Worm (Caenorhabditis elegans) whole organism, L3 larva: Measurements from ENCODE around the gene egl-8.
A peak's percentile ranks its signal among the peaks of the same experiment; 100 is the strongest.

Experiments used
- R02D3.7 ChIP-seq: fragments of 150-350 bp; optimal IDR thresholded peaks from 2 replicates; lab custom pipeline; 2014; ENCODE audit warnings: missing biosample characterization, missing genetic modification characterization
- ZK546.5 ChIP-seq: sonication (generic microtip); optimal IDR thresholded peaks from 2 replicates; lab custom pipeline; 2017; ENCODE audit warnings: missing biosample characterization, missing genetic modification characterization
- aly-2 ChIP-seq: fragments of 150-350 bp; optimal IDR thresholded peaks from 2 replicates; lab custom pipeline; 2014; ENCODE audit warnings: missing biosample characterization, missing genetic modification characterization
- ama-1 ChIP-seq: fragments of 150-350 bp; optimal IDR thresholded peaks from 2 replicates; lab custom pipeline; 2018
- ceh-16 ChIP-seq: sonication (generic microtip); optimal IDR thresholded peaks from 2 replicates; lab custom pipeline; 2017; ENCODE audit warnings: missing biosample characterization, missing genetic modification characterization
- ceh-28 ChIP-seq: fragments of 150-350 bp; optimal IDR thresholded peaks from 2 replicates; lab custom pipeline; 2014; ENCODE audit warnings: missing biosample characterization, missing genetic modification reagents, missing genetic modification characterization
- ceh-82 ChIP-seq: fragments of 150-350 bp; optimal IDR thresholded peaks from 2 replicates; lab custom pipeline; 2014; ENCODE audit warnings: missing biosample characterization, missing genetic modification characterization
- ceh-9 ChIP-seq: sonication (generic microtip); optimal IDR thresholded peaks from 2 replicates; lab custom pipeline; 2018; ENCODE audit warnings: missing biosample characterization, missing genetic modification characterization
- daf-12 ChIP-seq: fragments of 150-350 bp; optimal IDR thresholded peaks from 2 replicates; lab custom pipeline; 2014; ENCODE audit warnings: missing biosample characterization, missing genetic modification reagents, missing genetic modification characterization
- egl-5 ChIP-seq: fragments of 150-350 bp; optimal IDR thresholded peaks from 2 replicates; lab custom pipeline; 2017; ENCODE audit warnings: missing biosample characterization, missing genetic modification reagents, missing genetic modification characterization, inconsistent platforms
- elt-1 ChIP-seq: fragments of 150-350 bp; optimal IDR thresholded peaks from 2 replicates; lab custom pipeline; 2014; ENCODE audit warnings: missing biosample characterization, missing genetic modification characterization
- elt-2 ChIP-seq: sonication (generic microtip); optimal IDR thresholded peaks from 2 replicates; lab custom pipeline; 2016; ENCODE audit warnings: missing genetic modification reagents, mild to moderate bottlenecking, missing genetic modification characterization, missing compliant biosample characterization
- eor-1 ChIP-seq, 2 experiments: fragments of 150-350 bp; optimal IDR thresholded peaks; 2 replicates each; lab custom pipeline; 2014 to 2018; ENCODE audit warnings: missing biosample characterization in 2 of 2, missing genetic modification characterization in 2 of 2
- fkh-10 ChIP-seq: sonication (generic microtip); optimal IDR thresholded peaks from 2 replicates; lab custom pipeline; 2017; ENCODE audit warnings: missing biosample characterization, missing genetic modification reagents, missing genetic modification characterization
- fkh-2 ChIP-seq: fragments of 150-350 bp; optimal IDR thresholded peaks from 2 replicates; lab custom pipeline; 2014; ENCODE audit warnings: missing biosample characterization, missing genetic modification reagents, missing genetic modification characterization
- fos-1 ChIP-seq: fragments of 150-350 bp; optimal IDR thresholded peaks from 2 replicates; lab custom pipeline; 2014; ENCODE audit warnings: missing biosample characterization, missing genetic modification characterization
- jun-1 ChIP-seq: fragments of 150-350 bp; optimal IDR thresholded peaks from 2 replicates; lab custom pipeline; 2014; ENCODE audit warnings: missing biosample characterization, missing genetic modification reagents, missing genetic modification characterization
- lin-15B ChIP-seq: fragments of 150-350 bp; optimal IDR thresholded peaks from 2 replicates; lab custom pipeline; 2014; ENCODE audit warnings: missing biosample characterization, missing genetic modification characterization
- lin-39 ChIP-seq: fragments of 150-350 bp; optimal IDR thresholded peaks from 2 replicates; lab custom pipeline; 2018; ENCODE audit warnings: missing biosample characterization, missing genetic modification reagents, missing genetic modification characterization
- lsy-12 ChIP-seq: sonication (generic microtip); optimal IDR thresholded peaks from 2 replicates; lab custom pipeline; 2016; ENCODE audit warnings: mild to moderate bottlenecking, missing genetic modification characterization, missing compliant biosample characterization
- mml-1 ChIP-seq: fragments of 150-350 bp; sonication (generic microtip); optimal IDR thresholded peaks from 3 replicates; lab custom pipeline; 2014; ENCODE audit warnings: missing biosample characterization, missing genetic modification characterization
- nhr-11 ChIP-seq: fragments of 150-350 bp; optimal IDR thresholded peaks from 2 replicates; lab custom pipeline; 2014; ENCODE audit warnings: missing biosample characterization, missing genetic modification characterization
- nhr-12 ChIP-seq: fragments of 150-350 bp; optimal IDR thresholded peaks from 2 replicates; lab custom pipeline; 2014; ENCODE audit warnings: missing biosample characterization, missing genetic modification characterization
- nhr-23 ChIP-seq: fragments of 150-350 bp; optimal IDR thresholded peaks from 2 replicates; lab custom pipeline; 2014; ENCODE audit warnings: missing biosample characterization, missing genetic modification reagents, missing genetic modification characterization
- nhr-237 ChIP-seq: fragments of 150-350 bp; optimal IDR thresholded peaks from 2 replicates; lab custom pipeline; 2014; ENCODE audit warnings: missing biosample characterization, missing genetic modification characterization
- nhr-25 ChIP-seq: sonication (generic microtip); optimal IDR thresholded peaks from 2 replicates; lab custom pipeline; 2017; ENCODE audit warnings: missing biosample characterization, missing genetic modification characterization
- nhr-43 ChIP-seq: sonication (generic microtip); optimal IDR thresholded peaks from 2 replicates; lab custom pipeline; 2016; ENCODE audit warnings: mild to moderate bottlenecking, missing genetic modification characterization, missing compliant biosample characterization; ENCODE audit not compliant: poor library complexity, severe bottlenecking
- nhr-67 ChIP-seq: fragments of 150-350 bp; optimal IDR thresholded peaks from 2 replicates; lab custom pipeline; 2014; ENCODE audit warnings: missing biosample characterization, missing genetic modification characterization
- pha-4 ChIP-seq: fragments of 150-350 bp; optimal IDR thresholded peaks from 2 replicates; lab custom pipeline; 2014; ENCODE audit warnings: missing biosample characterization, missing genetic modification reagents, missing genetic modification characterization
- pqm-1 ChIP-seq: fragments of 150-350 bp; optimal IDR thresholded peaks from 2 replicates; lab custom pipeline; 2017; ENCODE audit warnings: missing biosample characterization, missing genetic modification characterization, inconsistent platforms
- sea-2 ChIP-seq: fragments of 150-350 bp; sonication (generic microtip); optimal IDR thresholded peaks from 4 replicates; lab custom pipeline; 2014; ENCODE audit warnings: missing biosample characterization, missing genetic modification reagents, missing genetic modification characterization
- snpc-4 ChIP-seq: fragments of 150-350 bp; optimal IDR thresholded peaks from 2 replicates; lab custom pipeline; 2014; ENCODE audit warnings: missing biosample characterization, missing genetic modification characterization
- tbx-2 ChIP-seq: sonication (generic microtip); optimal IDR thresholded peaks from 2 replicates; lab custom pipeline; 2016; ENCODE audit warnings: mild to moderate bottlenecking, missing genetic modification characterization, missing compliant biosample characterization
- unc-39 ChIP-seq: sonication (generic microtip); optimal IDR thresholded peaks from 4 replicates; lab custom pipeline; 2017; ENCODE audit warnings: missing biosample characterization, missing genetic modification characterization
- unc-62 ChIP-seq: fragments of 150-350 bp; sonication (generic microtip); optimal IDR thresholded peaks from 4 replicates; lab custom pipeline; 2014; ENCODE audit warnings: missing biosample characterization, missing genetic modification reagents, missing genetic modification characterization
- zag-1 ChIP-seq: fragments of 150-350 bp; optimal IDR thresholded peaks from 2 replicates; lab custom pipeline; 2014; ENCODE audit warnings: missing biosample characterization, missing genetic modification characterization
- ztf-11 ChIP-seq: fragments of 150-350 bp; optimal IDR thresholded peaks from 2 replicates; lab custom pipeline; 2014; ENCODE audit warnings: missing biosample characterization, missing genetic modification characterization
- ztf-4 ChIP-seq: fragments of 150-350 bp; optimal IDR thresholded peaks from 2 replicates; lab custom pipeline; 2014; ENCODE audit warnings: missing biosample characterization, missing genetic modification characterization

The egl-8 gene

DNA sequence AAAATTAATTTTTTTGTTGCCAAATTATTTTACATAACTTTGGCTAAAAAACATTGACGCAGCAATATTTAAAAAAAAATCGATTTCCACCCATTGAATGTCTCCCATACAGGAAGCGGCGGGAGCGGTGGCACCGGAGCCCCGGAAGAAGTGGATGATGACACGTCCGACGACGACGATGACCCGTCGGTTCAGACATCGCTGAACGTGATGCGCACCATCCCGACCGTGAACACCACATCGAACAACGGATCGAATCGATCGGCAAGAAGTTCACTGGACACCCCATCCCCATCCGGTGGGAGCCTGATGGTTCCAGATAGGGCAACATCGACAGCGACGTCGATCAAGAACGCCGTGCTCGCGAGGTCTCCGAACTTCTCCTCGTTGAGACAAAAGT lies 7.7 kb downstream of the egl-8 start:
- TF ChIP-seq lsy-12: no peak

DNA sequence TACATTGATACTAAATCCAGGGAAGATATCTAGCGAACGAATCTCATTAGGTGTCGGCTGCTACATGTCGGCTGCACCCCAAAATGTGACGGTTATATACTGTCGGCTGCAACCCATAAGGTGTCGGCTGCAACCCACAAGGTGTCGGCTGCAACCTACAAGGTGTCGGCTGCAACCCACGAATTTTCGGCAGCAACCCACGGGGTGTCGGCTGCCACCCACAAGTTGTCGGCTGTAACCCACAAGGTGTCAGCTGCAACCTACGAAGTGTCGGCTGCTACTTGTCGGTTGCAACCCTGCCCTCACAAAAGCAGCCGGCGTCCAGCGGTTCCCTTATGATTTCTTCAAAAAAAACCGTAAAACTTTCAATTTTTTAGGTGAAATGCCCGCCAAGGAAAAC lies 9.2 kb downstream of the egl-8 start:
- TF ChIP-seq nhr-67 (tag; lab: Kevin White, UChicago): no peak
- no peak for TF ChIP-seq elt-2 (tag; lab: Kevin White, UChicago)
- no peak for TF ChIP-seq nhr-25 (tag; lab: Kevin White, UChicago)
- TF ChIP-seq aly-2 (tag; lab: Kevin White, UChicago): no peak

DNA sequence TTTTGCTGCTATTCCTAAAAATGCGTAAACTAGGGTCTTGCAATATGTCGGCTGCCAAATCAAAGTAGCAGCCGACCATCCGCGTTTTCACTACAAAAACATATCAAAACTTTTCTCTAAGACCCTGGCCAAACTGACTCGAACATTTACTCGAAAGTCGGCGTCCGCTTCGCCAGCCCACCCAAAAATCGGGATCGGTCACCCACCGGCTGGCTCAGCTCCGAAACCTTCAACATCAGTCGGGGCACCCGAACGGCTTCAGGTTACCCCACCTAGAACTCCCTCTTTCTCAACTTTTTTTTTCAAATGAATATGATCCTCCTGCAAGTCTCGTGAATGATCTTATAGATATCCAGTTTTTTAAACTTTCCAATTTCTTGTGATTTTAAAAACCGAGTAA lies 17.1 kb downstream of the egl-8 start:
- TF ChIP-seq fkh-10 (GFP tag; lab: Kevin White, UChicago) (no peak), fos-1 (tag; lab: Kevin White, UChicago) (no peak), ceh-9 (tag; lab: Kevin White, UChicago) (no peak), egl-5 (no peak), eor-1 (tag; optimal IDR thresholded peaks at IDR 0.05; lab: Kevin White, UChicago) (no peak), ztf-4 (no peak)

DNA sequence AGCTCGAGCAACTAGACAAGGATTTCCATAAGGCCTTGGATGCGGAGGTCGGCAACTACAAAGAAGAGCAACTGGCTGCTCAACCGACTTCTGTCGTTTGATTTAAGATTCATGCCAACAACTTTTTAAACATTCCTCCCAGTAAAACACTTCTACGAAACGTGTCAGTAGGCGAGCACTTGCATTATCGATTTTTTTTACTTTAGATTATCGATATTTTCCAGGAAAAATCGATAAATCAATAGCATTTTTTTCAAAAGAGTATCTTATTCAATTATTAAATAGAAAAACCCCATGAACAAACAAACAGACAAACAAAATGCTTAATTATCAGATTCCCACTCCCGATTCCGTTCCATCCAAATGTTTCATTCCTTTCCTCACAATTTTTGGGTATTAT lies 22.5 kb downstream of the egl-8 start:
- TF ChIP-seq ceh-28 (tag; lab: Kevin White, UChicago) (peak; percentile 88), ztf-11 (tag; lab: Kevin White, UChicago) (no peak), elt-2 (tag; lab: Kevin White, UChicago) (no peak), elt-1 (no peak), eor-1 (tag; optimal IDR thresholded peaks at IDR 0.05; lab: Kevin White, UChicago) (no peak), lin-15B (no peak)

DNA sequence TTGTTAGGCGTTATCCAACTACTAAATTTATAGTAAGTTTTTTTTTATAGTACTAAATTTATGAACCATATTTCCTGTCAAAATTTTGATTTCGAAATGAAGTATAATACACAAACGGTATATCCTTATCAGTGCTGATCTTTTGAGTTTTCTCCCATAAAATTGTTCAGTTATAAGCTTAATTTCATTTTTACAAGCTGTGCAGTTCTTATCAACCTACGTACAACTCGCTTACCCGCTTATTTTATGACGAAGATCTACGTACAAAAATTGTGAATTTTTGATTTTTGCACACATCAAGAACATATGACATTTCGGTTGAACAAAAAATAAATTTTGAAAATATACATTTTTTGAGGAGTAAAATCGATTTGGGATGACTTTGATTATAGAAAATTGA lies 23.4 kb downstream of the egl-8 start:
- TF ChIP-seq snpc-4 (tag; lab: Kevin White, UChicago): no peak
- TF ChIP-seq jun-1 (tag; lab: Kevin White, UChicago): peak; percentile 16
- TF ChIP-seq nhr-12 (tag; lab: Kevin White, UChicago): no peak
- TF ChIP-seq elt-2 (tag; lab: Kevin White, UChicago): peak; percentile 76
- TF ChIP-seq tbx-2: no peak
- TF ChIP-seq pqm-1 (tag; lab: Kevin White, UChicago): peak; percentile 71
- TF ChIP-seq nhr-23 (tag; lab: Kevin White, UChicago): no peak
- no peak for TF ChIP-seq lin-39
- no peak for TF ChIP-seq fkh-10 (GFP tag; lab: Kevin White, UChicago)
- TF ChIP-seq nhr-25 (tag; lab: Kevin White, UChicago): no peak
- TF ChIP-seq sea-2 (GFP tag; lab: Kevin White, UChicago): no peak

DNA sequence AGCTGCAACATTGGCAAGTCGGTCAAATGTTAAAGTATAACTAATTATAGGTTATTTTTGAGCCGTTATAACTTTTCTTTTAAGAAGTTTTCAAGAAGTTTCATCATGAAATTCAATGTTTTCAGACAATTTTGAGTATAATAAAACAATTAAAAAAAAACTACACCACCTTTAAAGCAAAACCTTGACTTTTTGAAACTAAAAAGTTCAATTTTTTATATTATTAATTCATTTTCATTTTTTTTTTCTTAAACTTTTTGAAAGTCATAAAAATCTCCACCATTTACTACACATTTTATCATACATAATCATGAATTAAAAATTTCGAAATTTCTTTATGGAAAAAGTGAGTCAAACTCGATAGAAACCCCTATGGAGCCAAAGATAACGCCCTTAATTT lies 24.4 kb downstream of the egl-8 start, which contains the start of gene B0348.2:
TSS of gene B0348.2 (plus strand) at position 301 of the 400 bp plus-strand sequence.
- TF ChIP-seq nhr-11 (tag; lab: Kevin White, UChicago): no peak
- TF ChIP-seq nhr-25 (tag; lab: Kevin White, UChicago): no peak
- TF ChIP-seq pha-4: no peak

DNA sequence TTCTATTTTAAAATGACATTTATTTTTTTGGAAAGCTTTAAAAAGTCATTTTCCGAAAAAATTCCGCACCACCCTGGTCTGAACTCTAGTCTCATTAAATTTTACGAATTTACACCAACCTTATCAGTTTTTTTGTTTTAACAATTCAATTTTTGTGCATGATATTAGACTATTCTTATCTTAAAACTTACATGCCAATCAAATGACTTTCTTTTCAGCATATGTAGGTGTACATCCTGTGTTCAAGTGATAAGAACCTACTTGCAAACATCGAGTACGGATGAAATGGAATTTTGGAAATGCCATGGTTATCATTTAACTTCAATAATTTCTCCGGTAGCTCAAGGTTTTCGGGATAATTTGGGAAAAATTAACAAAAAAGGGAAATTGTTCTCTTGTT lies 27.2 kb downstream of the egl-8 start:
- peak; percentile 71 for TF ChIP-seq pqm-1 (tag; lab: Kevin White, UChicago)
- no peak for TF ChIP-seq zag-1 (tag; lab: Kevin White, UChicago)
- peak; percentile 40 for TF ChIP-seq jun-1 (tag; lab: Kevin White, UChicago)
- no peak for TF ChIP-seq sea-2 (GFP tag; lab: Kevin White, UChicago)
- TF ChIP-seq elt-2 (tag; lab: Kevin White, UChicago): peak; percentile 92
- peak; percentile 20 for TF ChIP-seq pha-4
- no peak for TF ChIP-seq unc-39
- TF ChIP-seq fkh-2 (tag; lab: Kevin White, UChicago): no peak
- no peak for TF ChIP-seq ZK546.5 (tag; lab: Kevin White, UChicago)
- TF ChIP-seq, all 47 proteins: peak for 4

DNA sequence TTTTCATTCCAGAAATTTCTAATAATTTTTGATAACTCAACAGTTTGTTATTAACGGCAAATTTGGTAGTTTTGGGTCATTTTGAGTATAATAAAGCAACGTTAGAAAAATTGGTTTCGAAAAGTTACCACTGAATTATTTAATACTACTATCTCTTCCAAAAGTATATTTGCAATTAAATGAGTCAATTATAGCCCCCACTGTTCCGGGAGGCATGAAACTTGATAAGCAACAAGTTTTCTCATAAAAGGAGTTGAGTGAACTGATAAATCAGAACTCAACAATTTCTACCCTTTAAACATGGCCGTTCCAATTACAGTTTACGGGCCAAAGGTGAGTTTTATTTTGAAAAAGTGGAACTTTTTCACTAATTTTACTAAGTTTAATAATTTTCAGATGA lies 28.0 kb downstream of the egl-8 start, which contains the start of gene B0348.1:
TSS of gene B0348.1 (plus strand) at position 301 of the 400 bp plus-strand sequence.
- TF ChIP-seq unc-62 (no peak), elt-1 (no peak), daf-12 (tag; lab: Kevin White, UChicago) (no peak), nhr-237 (tag; lab: Kevin White, UChicago) (no peak), zag-1 (tag; lab: Kevin White, UChicago) (no peak), unc-39 (no peak), R02D3.7 (tag; lab: Kevin White, UChicago) (no peak), ama-1 (lab: Kevin White, UChicago) (no peak), ztf-11 (tag; lab: Kevin White, UChicago) (no peak), ceh-82 (tag; lab: Kevin White, UChicago) (no peak), mml-1 (tag; lab: Kevin White, UChicago) (no peak), eor-1 (tag; optimal IDR thresholded peaks at IDR 0.05; lab: Kevin White, UChicago) (no peak), aly-2 (tag; lab: Kevin White, UChicago) (no peak), egl-5 (no peak), ceh-16 (tag; lab: Kevin White, UChicago) (no peak), lin-15B (no peak), nhr-43 (no peak), ceh-28 (tag; lab: Kevin White, UChicago) (no peak), ZK546.5 (tag; lab: Kevin White, UChicago) (no peak), ceh-9 (tag; lab: Kevin White, UChicago) (no peak)
